Worm (Caenorhabditis elegans) whole organism, L3 larva: Measurements from ENCODE around the gene H12D21.6.

Source experiments
- R02D3.7 ChIP-seq: fragments of 150-350 bp; optimal IDR thresholded peaks from 2 replicates; lab custom pipeline; 2014; ENCODE audit warnings: missing biosample characterization, missing genetic modification characterization
- ama-1 ChIP-seq: fragments of 150-350 bp; optimal IDR thresholded peaks from 2 replicates; lab custom pipeline; 2018
- ceh-16 ChIP-seq: sonication (generic microtip); optimal IDR thresholded peaks from 2 replicates; lab custom pipeline; 2017; ENCODE audit warnings: missing biosample characterization, missing genetic modification characterization
- ceh-28 ChIP-seq: fragments of 150-350 bp; optimal IDR thresholded peaks from 2 replicates; lab custom pipeline; 2014; ENCODE audit warnings: missing biosample characterization, missing genetic modification reagents, missing genetic modification characterization
- ceh-82 ChIP-seq: fragments of 150-350 bp; optimal IDR thresholded peaks from 2 replicates; lab custom pipeline; 2014; ENCODE audit warnings: missing biosample characterization, missing genetic modification characterization
- ceh-9 ChIP-seq: sonication (generic microtip); optimal IDR thresholded peaks from 2 replicates; lab custom pipeline; 2018; ENCODE audit warnings: missing biosample characterization, missing genetic modification characterization
- daf-12 ChIP-seq: fragments of 150-350 bp; optimal IDR thresholded peaks from 2 replicates; lab custom pipeline; 2014; ENCODE audit warnings: missing biosample characterization, missing genetic modification reagents, missing genetic modification characterization
- egl-27 ChIP-seq: sonication (generic microtip); optimal IDR thresholded peaks from 4 replicates; lab custom pipeline; 2017; ENCODE audit warnings: missing biosample characterization, missing genetic modification reagents, missing genetic modification characterization
- egl-5 ChIP-seq: fragments of 150-350 bp; optimal IDR thresholded peaks from 2 replicates; lab custom pipeline; 2017; ENCODE audit warnings: missing biosample characterization, missing genetic modification reagents, missing genetic modification characterization, inconsistent platforms
- elt-3 ChIP-seq, 3 experiments: fragments of 150-350 bp in 1 of 3; sonication (generic microtip) in 2 of 3; optimal IDR thresholded peaks; 2 replicates in 2 of 3; 4 replicates in 1 of 3; lab custom pipeline; 2014 to 2017; ENCODE audit warnings: missing biosample characterization in 3 of 3, missing genetic modification characterization in 3 of 3
- eor-1 ChIP-seq, 2 experiments: fragments of 150-350 bp; optimal IDR thresholded peaks; 2 replicates each; lab custom pipeline; 2014 to 2018; ENCODE audit warnings: missing biosample characterization in 2 of 2, missing genetic modification characterization in 2 of 2
- fkh-10 ChIP-seq: sonication (generic microtip); optimal IDR thresholded peaks from 2 replicates; lab custom pipeline; 2017; ENCODE audit warnings: missing biosample characterization, missing genetic modification reagents, missing genetic modification characterization
- fos-1 ChIP-seq: fragments of 150-350 bp; optimal IDR thresholded peaks from 2 replicates; lab custom pipeline; 2014; ENCODE audit warnings: missing biosample characterization, missing genetic modification characterization
- hmg-11 ChIP-seq: sonication (generic microtip); optimal IDR thresholded peaks from 2 replicates; lab custom pipeline; 2016; ENCODE audit warnings: missing genetic modification characterization, missing compliant biosample characterization
- jun-1 ChIP-seq: fragments of 150-350 bp; optimal IDR thresholded peaks from 2 replicates; lab custom pipeline; 2014; ENCODE audit warnings: missing biosample characterization, missing genetic modification reagents, missing genetic modification characterization
- lin-15B ChIP-seq: fragments of 150-350 bp; optimal IDR thresholded peaks from 2 replicates; lab custom pipeline; 2014; ENCODE audit warnings: missing biosample characterization, missing genetic modification characterization
- lin-39 ChIP-seq: fragments of 150-350 bp; optimal IDR thresholded peaks from 2 replicates; lab custom pipeline; 2018; ENCODE audit warnings: missing biosample characterization, missing genetic modification reagents, missing genetic modification characterization
- lsy-12 ChIP-seq: sonication (generic microtip); optimal IDR thresholded peaks from 2 replicates; lab custom pipeline; 2016; ENCODE audit warnings: mild to moderate bottlenecking, missing genetic modification characterization, missing compliant biosample characterization
- nfya-1 ChIP-seq: sonication (generic microtip); optimal IDR thresholded peaks from 2 replicates; lab custom pipeline; 2017; ENCODE audit warnings: missing genetic modification characterization, mild to moderate bottlenecking, missing compliant biosample characterization, antibody characterized with exemption, moderate library complexity; ENCODE audit not compliant: insufficient read depth
- nhr-11 ChIP-seq: fragments of 150-350 bp; optimal IDR thresholded peaks from 2 replicates; lab custom pipeline; 2014; ENCODE audit warnings: missing biosample characterization, missing genetic modification characterization
- nhr-12 ChIP-seq: fragments of 150-350 bp; optimal IDR thresholded peaks from 2 replicates; lab custom pipeline; 2014; ENCODE audit warnings: missing biosample characterization, missing genetic modification characterization
- nhr-28 ChIP-seq: fragments of 150-350 bp; optimal IDR thresholded peaks from 2 replicates; lab custom pipeline; 2014; ENCODE audit warnings: missing biosample characterization, missing genetic modification characterization
- nhr-43 ChIP-seq: sonication (generic microtip); optimal IDR thresholded peaks from 2 replicates; lab custom pipeline; 2016; ENCODE audit warnings: mild to moderate bottlenecking, missing genetic modification characterization, missing compliant biosample characterization; ENCODE audit not compliant: poor library complexity, severe bottlenecking
- nhr-67 ChIP-seq: fragments of 150-350 bp; optimal IDR thresholded peaks from 2 replicates; lab custom pipeline; 2014; ENCODE audit warnings: missing biosample characterization, missing genetic modification characterization
- sea-2 ChIP-seq: fragments of 150-350 bp; sonication (generic microtip); optimal IDR thresholded peaks from 4 replicates; lab custom pipeline; 2014; ENCODE audit warnings: missing biosample characterization, missing genetic modification reagents, missing genetic modification characterization
- snpc-4 ChIP-seq: fragments of 150-350 bp; optimal IDR thresholded peaks from 2 replicates; lab custom pipeline; 2014; ENCODE audit warnings: missing biosample characterization, missing genetic modification characterization
- tbx-2 ChIP-seq: sonication (generic microtip); optimal IDR thresholded peaks from 2 replicates; lab custom pipeline; 2016; ENCODE audit warnings: mild to moderate bottlenecking, missing genetic modification characterization, missing compliant biosample characterization
- unc-39 ChIP-seq: sonication (generic microtip); optimal IDR thresholded peaks from 4 replicates; lab custom pipeline; 2017; ENCODE audit warnings: missing biosample characterization, missing genetic modification characterization
- unc-62 ChIP-seq: fragments of 150-350 bp; sonication (generic microtip); optimal IDR thresholded peaks from 4 replicates; lab custom pipeline; 2014; ENCODE audit warnings: missing biosample characterization, missing genetic modification reagents, missing genetic modification characterization
- zag-1 ChIP-seq: fragments of 150-350 bp; optimal IDR thresholded peaks from 2 replicates; lab custom pipeline; 2014; ENCODE audit warnings: missing biosample characterization, missing genetic modification characterization
- ztf-4 ChIP-seq: fragments of 150-350 bp; optimal IDR thresholded peaks from 2 replicates; lab custom pipeline; 2014; ENCODE audit warnings: missing biosample characterization, missing genetic modification characterization

H12D21.6 gene

DNA sequence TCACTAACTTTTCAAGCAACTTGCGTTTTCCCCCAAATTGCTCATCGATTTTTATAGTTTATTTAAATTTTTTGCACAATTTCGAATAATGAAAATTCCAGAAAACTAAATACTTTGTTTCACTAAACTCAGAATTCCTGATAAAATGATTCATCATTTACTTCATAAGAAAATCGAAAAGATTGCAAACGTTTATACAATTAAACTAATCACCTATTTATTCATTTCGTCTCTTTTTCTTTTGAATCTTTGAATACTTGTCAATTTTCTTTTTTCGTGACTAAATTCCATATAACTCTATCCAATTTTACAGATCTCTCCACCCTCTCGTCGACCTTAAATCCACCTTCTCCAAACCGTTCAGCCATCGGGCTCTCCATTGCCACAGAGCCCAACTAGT is 39.0 kb upstream of the H12D21.6 start, which contains the start of gene C30G7.2:
TSS of gene C30G7.2 (plus strand) at position 301 of the 400 bp plus-strand sequence.
- TF ChIP-seq eor-1 (tag; optimal IDR thresholded peaks at IDR 0.05; lab: Kevin White, UChicago) (no peak), fkh-10 (GFP tag; lab: Kevin White, UChicago) (no peak), nhr-28 (no peak), ceh-82 (tag; lab: Kevin White, UChicago) (no peak), ztf-4 (tag; lab: Kevin White, UChicago) (no peak), egl-27 (tag; lab: Kevin White, UChicago) (no peak), daf-12 (tag; lab: Kevin White, UChicago) (no peak), nhr-12 (no peak), egl-5 (tag; lab: Kevin White, UChicago) (no peak), nhr-43 (tag; lab: Kevin White, UChicago) (no peak), unc-39 (no peak)

DNA sequence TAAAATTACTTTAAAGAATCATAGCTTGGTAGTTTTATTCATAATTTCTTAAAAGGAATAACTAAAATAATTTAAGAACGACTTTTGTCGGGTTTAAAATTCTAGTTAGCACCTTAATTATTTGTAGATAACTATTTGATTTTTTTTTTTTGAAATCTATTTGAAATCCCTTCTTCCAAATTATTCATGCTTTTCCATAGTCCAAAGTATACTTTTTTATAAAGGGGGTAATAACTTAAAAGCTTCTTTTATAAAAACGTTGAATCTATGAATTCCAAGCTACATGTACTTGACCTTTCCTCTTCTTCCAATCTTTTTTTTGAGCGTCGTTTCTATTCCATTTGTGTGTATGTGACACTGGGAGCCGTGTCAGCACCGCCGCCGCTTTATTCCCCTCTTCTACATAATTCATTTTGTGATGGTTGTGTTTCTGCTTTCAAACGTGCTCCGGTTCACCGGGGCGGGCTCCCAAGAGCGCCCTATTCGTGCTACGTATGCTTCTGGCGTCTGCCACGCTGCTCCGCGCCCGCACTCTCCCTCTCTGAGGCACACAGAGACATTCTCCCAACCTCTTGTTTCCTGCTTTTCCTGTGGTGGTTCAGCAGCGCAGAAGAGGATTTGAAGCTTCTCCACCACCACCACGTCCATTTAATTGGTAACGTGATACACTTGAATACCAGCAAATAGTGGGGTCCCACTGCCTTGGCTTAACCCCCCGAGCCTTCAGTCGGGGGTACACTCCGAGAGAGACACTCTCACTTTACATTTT is 36.0 kb upstream of the H12D21.6 start:
- TF ChIP-seq eor-1 (tag; optimal IDR thresholded peaks at IDR 0.05; lab: Kevin White, UChicago) (no peak), nfya-1 (tag; lab: Kevin White, UChicago) (no peak), ceh-82 (tag; lab: Kevin White, UChicago) (no peak), ama-1 (lab: Kevin White, UChicago) (no peak), snpc-4 (tag; lab: Kevin White, UChicago) (no peak), ceh-9 (no peak), ceh-28 (tag; lab: Kevin White, UChicago) (no peak), daf-12 (tag; lab: Kevin White, UChicago) (no peak), nhr-11 (tag; lab: Kevin White, UChicago) (no peak), R02D3.7 (tag; lab: Kevin White, UChicago) (no peak), hmg-11 (no peak), elt-3 (tag; optimal IDR thresholded peaks at IDR 0.05; lab: Kevin White, UChicago) (no peak), jun-1 (tag; lab: Kevin White, UChicago) (no peak), lsy-12 (no peak), unc-62 (GFP tag; lab: Kevin White, UChicago) (no peak), ceh-16 (tag; lab: Kevin White, UChicago) (no peak)

DNA sequence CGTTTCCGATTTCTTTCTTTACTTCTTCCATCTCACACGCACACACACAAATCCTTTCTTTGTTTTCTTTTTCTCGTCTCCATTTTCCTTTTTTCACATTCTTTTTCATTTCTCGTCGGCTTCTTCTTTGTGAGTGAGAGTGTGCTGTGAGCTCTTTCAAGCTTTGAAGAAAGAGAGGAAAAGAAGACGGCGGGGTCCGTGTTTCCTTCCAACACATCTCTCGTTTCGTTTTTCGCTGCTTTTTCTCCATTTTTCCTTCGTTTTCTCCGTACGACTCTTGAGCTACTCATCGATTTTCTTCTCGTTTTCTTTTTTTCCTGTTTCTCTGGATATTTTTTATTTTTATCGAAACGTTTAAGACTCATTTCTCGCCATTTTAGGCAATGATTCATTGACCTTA is 32.5 kb upstream of the H12D21.6 start:
- TF ChIP-seq egl-5 (tag; lab: Kevin White, UChicago) (peak; percentile 13), lin-39 (peak; percentile 65), nfya-1 (tag; lab: Kevin White, UChicago) (peak; percentile 70), lin-15B (peak; percentile 13), snpc-4 (tag; lab: Kevin White, UChicago) (peak; percentile 24), nhr-11 (tag; lab: Kevin White, UChicago) (no peak), hmg-11 (peak; percentile 48), zag-1 (no peak), fkh-10 (GFP tag; lab: Kevin White, UChicago) (peak; percentile 66)

DNA sequence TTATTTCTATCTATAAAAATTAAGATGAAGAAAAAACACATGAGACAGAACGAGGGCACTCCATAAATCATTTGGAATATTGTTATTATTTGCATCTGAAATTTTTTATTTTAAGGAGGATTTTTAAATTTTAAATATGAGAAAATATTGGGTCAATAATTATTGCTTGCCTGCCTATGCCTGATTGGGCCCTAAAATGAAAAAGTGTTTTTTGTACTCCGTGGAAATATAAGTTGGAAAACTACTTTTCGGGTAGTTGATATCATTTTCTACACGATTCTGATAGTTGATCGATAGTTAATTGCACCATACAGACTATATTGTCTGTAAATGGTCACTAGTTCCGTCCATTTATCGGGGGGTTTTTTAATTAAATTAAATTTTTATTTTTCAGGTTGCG is 30.6 kb upstream of the H12D21.6 start, which contains the start of gene srg-55:
TSS of gene srg-55 (minus strand) at position 101 of the 400 bp plus-strand sequence.
- TF ChIP-seq tbx-2 (tag; lab: Kevin White, UChicago) (no peak), sea-2 (no peak)

DNA sequence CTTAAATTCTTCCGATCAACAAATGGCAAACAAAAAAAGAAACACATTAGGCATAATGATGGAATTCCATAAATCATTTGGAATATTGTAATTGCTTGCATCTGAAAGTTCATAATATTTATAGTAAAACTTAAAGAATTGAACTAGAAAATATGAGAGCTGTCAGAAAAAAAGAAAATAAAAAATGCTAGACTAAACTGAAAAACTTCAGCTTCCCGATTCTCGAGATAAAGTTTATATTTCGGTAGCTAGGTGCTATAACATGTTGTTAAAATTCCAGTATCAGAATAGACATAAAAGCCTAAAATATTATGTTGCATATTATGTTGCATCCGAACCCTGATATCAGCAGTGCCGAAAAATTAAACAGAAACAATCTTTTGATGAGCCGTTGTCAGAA is 26.5 kb upstream of the H12D21.6 start, which contains the start of gene srg-54:
TSS of gene srg-54 (minus strand) at position 101 of the 400 bp plus-strand sequence.
- no peak for TF ChIP-seq hmg-11
- TF ChIP-seq ceh-28 (tag; lab: Kevin White, UChicago) = no peak
- no peak for TF ChIP-seq ama-1 (lab: Kevin White, UChicago)
- no peak for TF ChIP-seq R02D3.7 (tag; lab: Kevin White, UChicago)
- no peak for TF ChIP-seq ceh-16 (tag; lab: Kevin White, UChicago)
- no peak for TF ChIP-seq snpc-4 (tag; lab: Kevin White, UChicago)
- no peak for TF ChIP-seq eor-1 (tag; optimal IDR thresholded peaks at IDR 0.05; lab: Kevin White, UChicago)
- TF ChIP-seq nhr-67 (tag; lab: Kevin White, UChicago) = no peak
- TF ChIP-seq fos-1 (tag; lab: Kevin White, UChicago) = no peak
- TF ChIP-seq, all 47 proteins: peak for 0
